Worm (Caenorhabditis elegans) whole organism, midembryonic: Measurements from ENCODE around the gene Y41D4B.24.
"Not testable (repeated sequence)": the region's sequence is repeated elsewhere in the genome, so short reads cannot be mapped to it uniquely, and the experiment has no call there.

Experiments used
- T22C8.4 ChIP-seq: fragments of 200-800 bp; sonication (Bioruptor generic); IDR thresholded peaks from 2 replicates; pipeline ENCODE4 v1.3.6; 2022; ENCODE audit warnings: missing genetic modification characterization, missing compliant biosample characterization
- cog-1 ChIP-seq: sonication (generic microtip); optimal IDR thresholded peaks from 2 replicates; lab custom pipeline; 2016; ENCODE audit warnings: missing genetic modification characterization, missing compliant biosample characterization
- flt-1 ChIP-seq: fragments of 200-800 bp; sonication (Bioruptor generic); IDR thresholded peaks from 2 replicates; pipeline ENCODE4 v1.3.6; 2022; ENCODE audit warnings: missing genetic modification characterization, missing compliant biosample characterization
- klf-2 ChIP-seq: fragments of 200-800 bp; sonication (Bioruptor generic); conservative IDR thresholded peaks from 2 replicates; pipeline ENCODE4 v1.3.6; 2022; ENCODE audit warnings: missing genetic modification reagents, missing genetic modification characterization, missing compliant biosample characterization
- med-1 ChIP-seq: sonication (generic microtip); optimal IDR thresholded peaks from 2 replicates; lab custom pipeline; 2017; ENCODE audit warnings: missing genetic modification characterization, mild to moderate bottlenecking, missing compliant biosample characterization, antibody characterized with exemption, missing genetic modification reagents; ENCODE audit not compliant: insufficient read depth
- ref-1 ChIP-seq: fragments of 200-800 bp; sonication (Bioruptor generic); conservative IDR thresholded peaks from 2 replicates; pipeline ENCODE4 v1.3.6; 2022; ENCODE audit warnings: missing genetic modification reagents, missing genetic modification characterization, missing compliant biosample characterization
- tab-1 ChIP-seq: fragments of 200-800 bp; sonication (Bioruptor generic); IDR thresholded peaks from 2 replicates; pipeline ENCODE4 v1.3.6; 2022; ENCODE audit warnings: missing genetic modification characterization, missing compliant biosample characterization
- ztf-23 ChIP-seq: fragments of 200-800 bp; sonication (Bioruptor generic); IDR thresholded peaks from 2 replicates; pipeline ENCODE4 v1.3.6; 2022; ENCODE audit warnings: missing genetic modification reagents, missing genetic modification characterization, missing compliant biosample characterization
- ztf-29 ChIP-seq: fragments of 200-800 bp; sonication (Bioruptor generic); IDR thresholded peaks from 2 replicates; pipeline ENCODE4 v1.3.6; 2022; ENCODE audit warnings: missing genetic modification reagents, missing genetic modification characterization, missing compliant biosample characterization

Y41D4B.24 gene

DNA sequence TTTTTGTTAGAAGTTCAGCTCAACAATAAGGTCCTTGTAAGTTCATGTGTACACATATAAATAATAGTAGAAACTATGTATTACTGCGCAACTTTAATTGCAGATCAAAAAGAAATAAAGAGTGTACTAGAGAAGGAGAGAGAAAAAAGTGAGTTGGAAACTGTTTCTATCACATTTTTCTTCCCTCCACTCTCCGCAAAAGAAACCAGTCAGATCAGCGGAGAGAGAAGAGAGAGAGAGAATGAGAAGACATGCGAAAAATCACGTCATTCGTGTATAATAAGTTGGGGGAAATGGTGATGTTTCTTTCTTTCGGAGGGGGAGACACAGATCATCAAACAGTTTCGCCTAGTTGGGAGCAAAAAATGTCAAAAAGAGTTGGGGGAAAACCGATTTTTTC lies 26.7 kb downstream of the Y41D4B.24 start:
- TF ChIP-seq klf-2 = no peak
- TF ChIP-seq ztf-29 (GFP tag; lab: Robert Waterston, UW) = no peak
- no peak for TF ChIP-seq ztf-23 (GFP tag; lab: Robert Waterston, UW)
- TF ChIP-seq med-1 (GFP tag; lab: Kevin White, UChicago) = no peak
- no peak for TF ChIP-seq T22C8.4 (GFP tag; lab: Robert Waterston, UW)
- TF ChIP-seq flt-1 (GFP tag; lab: Robert Waterston, UW) = no peak
- TF ChIP-seq tab-1 = no peak
- TF ChIP-seq cog-1 (tag; lab: Kevin White, UChicago) = no peak
- TF ChIP-seq ref-1 (GFP tag; lab: Robert Waterston, UW) = no peak

ce11 chrIV:1649794-1650193 lies 32.2 kb downstream of the Y41D4B.24 start:
- TF ChIP-seq flt-1 (GFP tag; lab: Robert Waterston, UW) (no peak), med-1 (GFP tag; lab: Kevin White, UChicago) (no peak), cog-1 (tag; lab: Kevin White, UChicago) (no peak), tab-1 (no peak), ztf-29 (GFP tag; lab: Robert Waterston, UW) (no peak), ref-1 (GFP tag; lab: Robert Waterston, UW) (no peak), klf-2 (no peak), T22C8.4 (GFP tag; lab: Robert Waterston, UW) (no peak), ztf-23 (GFP tag; lab: Robert Waterston, UW) (no peak)

DNA sequence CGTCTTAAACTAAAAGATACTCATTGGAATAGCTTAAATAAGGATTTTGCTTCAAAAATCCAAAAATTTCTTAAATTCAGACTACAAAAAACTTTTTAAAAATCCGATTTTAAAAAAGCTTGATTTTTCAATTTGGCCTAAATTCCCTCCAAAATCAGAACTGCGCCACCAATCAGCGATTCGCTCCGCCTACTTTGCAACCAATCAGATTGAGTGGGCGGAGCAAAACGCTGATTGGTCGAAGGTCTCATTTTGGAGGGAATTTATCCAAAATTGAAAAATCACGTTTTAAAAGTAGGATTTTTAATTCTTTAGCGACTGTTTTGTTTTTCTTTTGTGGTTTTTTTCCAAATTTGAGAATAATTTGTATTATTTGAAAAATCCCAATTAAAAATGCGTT lies 32.6 kb downstream of the Y41D4B.24 start:
- no peak for TF ChIP-seq klf-2

DNA sequence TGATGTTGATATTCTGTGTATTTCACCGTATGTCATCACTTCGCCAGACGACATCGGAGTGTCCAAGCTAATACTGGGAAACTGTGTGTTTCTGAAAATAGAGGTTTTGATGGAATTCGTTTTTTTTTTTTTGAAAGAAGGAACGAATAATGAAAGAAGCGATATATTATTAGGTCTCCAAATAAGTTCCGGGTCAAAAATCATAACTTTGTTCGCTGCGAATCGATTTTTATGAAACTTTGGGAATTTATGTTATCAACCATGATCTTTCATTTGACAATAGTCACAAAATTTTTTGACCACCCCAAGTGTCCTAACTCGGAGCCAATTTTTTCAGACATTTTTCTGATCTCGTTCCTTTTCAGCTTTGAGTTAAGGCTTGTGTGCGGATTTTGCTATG lies 36.8 kb downstream of the Y41D4B.24 start, which contains the start of gene nhr-274:
TSS of gene nhr-274 (minus strand) at position 101 of the 400 bp plus-strand sequence.
- TF ChIP-seq tab-1; ztf-23 (GFP tag; lab: Robert Waterston, UW); flt-1 (GFP tag; lab: Robert Waterston, UW): not testable (repeated sequence)

ce11 chrIV:1637333-1637732 lies 44.6 kb downstream of the Y41D4B.24 start:
- TF ChIP-seq tab-1 (no peak), ztf-23 (GFP tag; lab: Robert Waterston, UW) (no peak), klf-2 (no peak), cog-1 (tag; lab: Kevin White, UChicago) (no peak), ztf-29 (GFP tag; lab: Robert Waterston, UW) (no peak), med-1 (GFP tag; lab: Kevin White, UChicago) (no peak), T22C8.4 (GFP tag; lab: Robert Waterston, UW) (no peak), flt-1 (GFP tag; lab: Robert Waterston, UW) (no peak), ref-1 (GFP tag; lab: Robert Waterston, UW) (no peak)

DNA sequence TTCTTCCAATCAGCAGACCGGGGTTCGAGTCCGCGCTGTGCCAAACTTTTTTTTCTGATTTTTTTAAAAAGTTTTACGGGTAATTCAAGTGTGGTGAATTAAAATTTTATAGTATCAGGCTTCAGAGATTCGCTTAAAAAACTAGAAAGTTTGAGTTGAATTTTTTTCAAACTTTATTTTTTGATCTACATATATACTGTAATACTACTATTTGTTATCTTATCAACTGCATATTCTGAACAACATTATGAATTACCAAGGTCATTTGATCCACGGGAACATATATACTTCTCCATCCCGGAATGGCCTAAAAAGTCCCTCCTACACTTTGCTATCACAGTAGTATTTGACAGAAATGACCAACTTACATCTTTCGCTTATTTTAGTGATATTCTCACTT lies 48.5 kb downstream of the Y41D4B.24 start, which contains the start of gene Y41D4B.6:
TSS of gene Y41D4B.6 (plus strand) at position 301 of the 400 bp plus-strand sequence.
- TF ChIP-seq T22C8.4 (GFP tag; lab: Robert Waterston, UW) = no peak
- no peak for TF ChIP-seq ztf-23 (GFP tag; lab: Robert Waterston, UW)
- no peak for TF ChIP-seq flt-1 (GFP tag; lab: Robert Waterston, UW)
- TF ChIP-seq cog-1 (tag; lab: Kevin White, UChicago) = no peak
- no peak for TF ChIP-seq tab-1
- TF ChIP-seq ref-1 (GFP tag; lab: Robert Waterston, UW) = no peak
- no peak for TF ChIP-seq med-1 (GFP tag; lab: Kevin White, UChicago)
- no peak for TF ChIP-seq ztf-29 (GFP tag; lab: Robert Waterston, UW)
- TF ChIP-seq klf-2 = no peak

DNA sequence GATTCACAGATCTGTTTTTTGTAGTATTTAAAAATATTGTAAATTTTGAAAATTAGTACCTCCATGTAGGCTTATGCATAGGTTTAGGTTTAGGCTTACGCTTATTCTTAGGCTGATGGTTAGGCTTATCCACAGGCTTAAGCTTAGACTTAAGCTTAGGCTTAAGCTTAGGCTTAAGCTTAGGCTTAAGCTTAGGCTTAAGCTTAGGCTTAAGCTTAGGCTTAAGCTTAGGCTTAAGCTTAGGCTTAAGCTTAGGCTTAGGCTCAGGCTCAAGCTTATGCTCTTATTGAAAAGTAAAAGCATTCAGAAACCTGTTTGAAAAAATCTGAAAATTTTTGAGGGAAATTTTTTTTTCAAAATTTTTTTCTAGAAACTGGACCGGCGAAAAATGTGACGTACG lies 49.4 kb downstream of the Y41D4B.24 start:
- TF ChIP-seq ztf-29 (GFP tag; lab: Robert Waterston, UW) = peak; percentile 94
- TF ChIP-seq med-1 (GFP tag; lab: Kevin White, UChicago) = no peak

DNA sequence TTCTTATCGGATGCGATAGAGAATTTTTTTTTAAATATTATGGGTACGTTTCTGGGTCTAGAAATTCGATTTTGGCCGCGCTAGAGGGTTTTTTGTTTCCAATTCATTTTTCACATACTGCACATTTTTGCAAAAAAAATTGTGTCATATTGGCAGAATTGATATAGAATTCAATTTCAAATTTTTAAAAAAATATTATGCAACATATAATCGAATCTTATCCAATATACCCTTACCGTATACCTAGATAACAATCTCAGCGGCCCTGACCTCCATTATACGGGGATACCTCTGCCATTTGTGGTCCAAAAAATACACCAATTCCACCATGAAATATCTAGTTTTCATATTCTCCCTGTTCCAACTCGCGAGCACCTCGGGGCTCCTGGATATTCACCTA lies 50.3 kb downstream of the Y41D4B.24 start, which contains the start of gene cpg-24:
TSS of gene cpg-24 (plus strand) at position 301 of the 400 bp plus-strand sequence.
- no peak for TF ChIP-seq ref-1 (GFP tag; lab: Robert Waterston, UW)
- TF ChIP-seq med-1 (GFP tag; lab: Kevin White, UChicago) = no peak
- TF ChIP-seq cog-1 (tag; lab: Kevin White, UChicago) = no peak
- no peak for TF ChIP-seq flt-1 (GFP tag; lab: Robert Waterston, UW)
- no peak for TF ChIP-seq klf-2
- TF ChIP-seq ztf-23 (GFP tag; lab: Robert Waterston, UW) = no peak
- TF ChIP-seq T22C8.4 (GFP tag; lab: Robert Waterston, UW) = no peak
- TF ChIP-seq tab-1 = no peak
- TF ChIP-seq ztf-29 (GFP tag; lab: Robert Waterston, UW) = no peak

DNA sequence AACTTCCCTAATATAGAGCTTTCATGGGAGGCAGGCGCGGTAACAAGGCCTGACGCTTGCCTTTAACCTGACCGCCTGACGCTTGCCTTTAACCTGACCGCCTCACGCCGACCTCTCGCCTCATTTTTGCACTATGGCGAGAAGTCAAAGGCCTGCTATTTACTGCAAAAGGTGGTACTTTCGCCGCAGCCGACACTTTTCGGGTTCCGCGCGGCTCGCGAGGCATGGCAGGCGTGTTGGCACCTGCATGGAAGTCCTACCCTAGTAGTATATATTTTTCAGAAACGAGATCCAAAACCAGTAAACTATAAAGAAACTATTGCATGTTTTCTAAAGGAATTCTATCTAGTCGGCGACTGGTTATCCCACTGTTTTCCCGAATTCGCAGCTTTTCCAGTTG lies 53.2 kb downstream of the Y41D4B.24 start:
- TF ChIP-seq T22C8.4 (GFP tag; lab: Robert Waterston, UW) (no peak), klf-2 (no peak), ztf-23 (GFP tag; lab: Robert Waterston, UW) (no peak), tab-1 (no peak), cog-1 (tag; lab: Kevin White, UChicago) (no peak), flt-1 (GFP tag; lab: Robert Waterston, UW) (no peak), ztf-29 (GFP tag; lab: Robert Waterston, UW) (no peak), ref-1 (GFP tag; lab: Robert Waterston, UW) (no peak), med-1 (GFP tag; lab: Kevin White, UChicago) (no peak)

DNA sequence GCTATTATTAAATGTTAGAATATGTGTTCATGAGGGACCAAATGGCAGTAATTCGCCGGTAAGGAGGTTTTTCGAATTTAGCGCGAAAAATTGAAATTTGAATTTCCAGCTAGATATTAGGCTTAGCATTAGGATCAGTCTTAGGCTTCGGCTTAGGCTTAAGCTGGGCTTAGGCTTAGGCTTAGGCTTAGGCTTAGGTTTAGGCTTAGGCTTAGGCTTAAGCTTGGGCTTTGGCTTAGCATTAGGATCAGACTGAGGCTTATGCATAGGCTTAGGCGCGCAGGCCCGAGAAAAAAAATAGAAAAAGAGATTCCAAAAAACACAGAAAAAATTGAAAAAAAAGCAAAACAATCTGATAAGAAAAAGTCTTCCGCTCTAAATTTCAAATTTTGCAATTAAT lies 53.7 kb downstream of the Y41D4B.24 start:
- TF ChIP-seq ztf-29 (GFP tag; lab: Robert Waterston, UW) (peak; percentile 63; the same call in 1 of the 2 replicates), ref-1 (GFP tag; lab: Robert Waterston, UW) (no peak)
